Worm (Caenorhabditis elegans) whole organism, L1 larva: ENCODE measurements around the gene srp-8.
A peak's percentile ranks its signal among the peaks of the same experiment; 100 is the strongest.

ENCODE experiments used
- aly-2 ChIP-seq: fragments of 150-350 bp; optimal IDR thresholded peaks from 2 replicates; lab custom pipeline; 2014; ENCODE audit warnings: missing biosample characterization, missing genetic modification characterization
- fkh-10 ChIP-seq: sonication (generic microtip); optimal IDR thresholded peaks from 2 replicates; lab custom pipeline; 2017; ENCODE audit warnings: missing biosample characterization, missing genetic modification reagents, missing genetic modification characterization
- lin-13 ChIP-seq: fragments of 150-350 bp; optimal IDR thresholded peaks from 2 replicates; lab custom pipeline; 2014; ENCODE audit warnings: missing biosample characterization, missing genetic modification reagents, missing genetic modification characterization
- lin-15B ChIP-seq: fragments of 150-350 bp; sonication (generic microtip); optimal IDR thresholded peaks from 3 replicates; lab custom pipeline; 2014; ENCODE audit warnings: missing biosample characterization, missing genetic modification characterization
- nhr-76 ChIP-seq: sonication (generic microtip); optimal IDR thresholded peaks from 2 replicates; lab custom pipeline; 2017; ENCODE audit warnings: missing biosample characterization, missing genetic modification characterization
- unc-130 ChIP-seq: fragments of 150-350 bp; optimal IDR thresholded peaks from 2 replicates; lab custom pipeline; 2017; ENCODE audit warnings: missing biosample characterization, missing genetic modification characterization, inconsistent platforms
- unc-62 ChIP-seq: fragments of 150-350 bp; optimal IDR thresholded peaks from 2 replicates; lab custom pipeline; 2014; ENCODE audit warnings: missing biosample characterization, missing genetic modification reagents, missing genetic modification characterization
- ztf-4 ChIP-seq: fragments of 150-350 bp; optimal IDR thresholded peaks from 2 replicates; lab custom pipeline; 2014; ENCODE audit warnings: missing biosample characterization, missing genetic modification characterization

ce11 chrV:8217661-8218265 lies 34.3 kb downstream of the srp-8 start, which contains the start of gene K07C11.8:
- TF ChIP-seq nhr-76 (no peak), ztf-4 (tag; lab: Kevin White, UChicago) (no peak), unc-130 (tag; lab: Kevin White, UChicago) (no peak), unc-62 (GFP tag; lab: Kevin White, UChicago) (no peak), lin-15B (no peak), aly-2 (no peak), fkh-10 (GFP tag; lab: Kevin White, UChicago) (peak; percentile 51), lin-13 (no peak)
